ENCODE assay signal across 2 fruit fly cellular contexts in genomic region chrX:1900123-1900818, dm6.
TF ChIP-seq lines count a peak whose summit lies in the region.

Gene arm, minus strand, starts transcription at chrX:1900646.

TF ChIP-seq in whole organism, embryonic, 481 proteins besides CTCF, POLR2A, EP300 and RAD21 (continued from another document):
- TF ChIP-seq knrl (GFP tag; IDR thresholded peaks at IDR 0.05; lab: Robert Waterston, UW; ENCODE audit: partially characterized antibody) = 0 out of 3 replicates have a peak, but pooled peaks have one; percentile 11
- no peak for TF ChIP-seq CG8290 (GFP tag; optimal IDR thresholded peaks at IDR 0.05; lab: Kevin White, UChicago)
- no peak for TF ChIP-seq CG8290 (tag; optimal IDR thresholded peaks at IDR 0.05; lab: Kevin White, UChicago)
- TF ChIP-seq HLH4C (GFP tag; IDR thresholded peaks at IDR 0.05; lab: Robert Waterston, UW; ENCODE audit: partially characterized antibody) = peak; percentile 26; the same call in 1 of the 3 replicates
- no peak for TF ChIP-seq BtbVII (GFP tag; optimal IDR thresholded peaks at IDR 0.05; lab: Kevin White, UChicago)
- peak; percentile 11 for TF ChIP-seq lilli (GFP tag; optimal IDR thresholded peaks at IDR 0.05; lab: Kevin White, UChicago)
- no peak for TF ChIP-seq CG7839 (tag; optimal IDR thresholded peaks at IDR 0.05; lab: Kevin White, UChicago)
- TF ChIP-seq Dll (GFP tag; IDR thresholded peaks at IDR 0.05; lab: Robert Waterston, UW; ENCODE audit: partially characterized antibody) = 0 out of 4 replicates have a peak, but pooled peaks have one; percentile 35
- TF ChIP-seq CG30403 (GFP tag; optimal IDR thresholded peaks at IDR 0.05; lab: Kevin White, UChicago) = peak; percentile 21
- peak; percentile 20 for TF ChIP-seq Med (GFP tag; lab: Kevin White, UChicago)
- peak; percentile 19 for TF ChIP-seq CG10267 (tag; optimal IDR thresholded peaks at IDR 0.05; lab: Kevin White, UChicago)
- no peak for TF ChIP-seq CG8924 (tag; optimal IDR thresholded peaks at IDR 0.05; lab: Kevin White, UChicago)
- 0 out of 2 replicates have a peak, but pooled peaks have one; percentile 10 for TF ChIP-seq CG3847 (GFP tag; IDR thresholded peaks at IDR 0.05; lab: Robert Waterston, UW)
- no peak; the same call in 1 of the 2 replicates for TF ChIP-seq CG13287 (GFP tag; IDR thresholded peaks at IDR 0.05; lab: Robert Waterston, UW; ENCODE audit: partially characterized antibody)
- TF ChIP-seq MESR4 (GFP tag; optimal IDR thresholded peaks at IDR 0.05; lab: Kevin White, UChicago) = no peak
- TF ChIP-seq CG4730 (GFP tag; IDR thresholded peaks at IDR 0.05; lab: Robert Waterston, UW) = no peak
- TF ChIP-seq Dip3 (GFP tag; optimal IDR thresholded peaks at IDR 0.05; lab: Kevin White, UChicago) = no peak
- no peak for TF ChIP-seq Myb (GFP tag; optimal IDR thresholded peaks at IDR 0.05; lab: Kevin White, UChicago)
- TF ChIP-seq Blimp-1 (GFP tag; optimal IDR thresholded peaks at IDR 0.05; lab: Kevin White, UChicago) = no peak
- no peak for TF ChIP-seq psq (GFP tag; optimal IDR thresholded peaks at IDR 0.05; lab: Kevin White, UChicago)
- TF ChIP-seq Dref (GFP tag; IDR thresholded peaks at IDR 0.05; lab: Robert Waterston, UW) = peak; percentile 65
- no peak for TF ChIP-seq CG10431 (GFP tag; optimal IDR thresholded peaks at IDR 0.05; lab: Kevin White, UChicago)
- no peak for TF ChIP-seq az2 (GFP tag; optimal IDR thresholded peaks at IDR 0.05; lab: Kevin White, UChicago)
- peak in 1 of 2 experiments; percentile 21 for TF ChIP-seq Pdp1 (GFP tag; optimal IDR thresholded peaks at IDR 0.05; lab: Kevin White, UChicago)
- TF ChIP-seq CG4820 (GFP tag; optimal IDR thresholded peaks at IDR 0.05; lab: Kevin White, UChicago) = peak; percentile 26
- TF ChIP-seq gsb-n (tag; optimal IDR thresholded peaks at IDR 0.05; lab: Kevin White, UChicago) = no peak
- peak; percentile 2 for TF ChIP-seq zfh2 (GFP tag; optimal IDR thresholded peaks at IDR 0.05; lab: Kevin White, UChicago)
- TF ChIP-seq CG17186 (GFP tag; optimal IDR thresholded peaks at IDR 0.05; lab: Kevin White, UChicago) = peak; percentile 61
- TF ChIP-seq jumu (GFP tag; optimal IDR thresholded peaks at IDR 0.05; lab: Kevin White, UChicago) = peak; percentile 10
- no peak for TF ChIP-seq MTF-1 (GFP tag; optimal IDR thresholded peaks at IDR 0.05; lab: Kevin White, UChicago; ENCODE audit: borderline replicate concordance)
- TF ChIP-seq CG12155 (GFP tag; optimal IDR thresholded peaks at IDR 0.05; lab: Kevin White, UChicago) = no peak
- TF ChIP-seq peb (GFP tag; IDR thresholded peaks at IDR 0.05; lab: Robert Waterston, UW) = no peak
- TF ChIP-seq CG17802 (tag; optimal IDR thresholded peaks at IDR 0.05; lab: Kevin White, UChicago) = peak; percentile 24
- 0 out of 2 replicates have a peak, but pooled peaks have one; percentile 42 for TF ChIP-seq CG9932 (GFP tag; IDR thresholded peaks at IDR 0.05; lab: Robert Waterston, UW)
- peak; percentile 26; the same call in 1 of the 2 replicates for TF ChIP-seq amos (GFP tag; IDR thresholded peaks at IDR 0.05; lab: Robert Waterston, UW; ENCODE audit: partially characterized antibody)
- no peak for TF ChIP-seq Atf-2 (GFP tag; optimal IDR thresholded peaks at IDR 0.05; lab: Kevin White, UChicago)
- TF ChIP-seq CG7963 (GFP tag; IDR thresholded peaks at IDR 0.05; lab: Robert Waterston, UW; ENCODE audit: partially characterized antibody) = 0 out of 3 replicates have a peak, but pooled peaks have one; percentile 35
- TF ChIP-seq CG7357 (GFP tag; IDR thresholded peaks at IDR 0.05; lab: Robert Waterston, UW) = no peak
- TF ChIP-seq BEAF-32 (GFP tag; optimal IDR thresholded peaks at IDR 0.05; lab: Kevin White, UChicago) = peak; percentile 56
- TF ChIP-seq CG15514 (GFP tag; optimal IDR thresholded peaks at IDR 0.05; lab: Kevin White, UChicago) = peak; percentile 11
- TF ChIP-seq row (GFP tag; IDR thresholded peaks at IDR 0.05; lab: Robert Waterston, UW) = peak; percentile 38; the same call in 2 of the 3 replicates
- no peak for TF ChIP-seq CG42726 (GFP tag; IDR thresholded peaks at IDR 0.05; lab: Robert Waterston, UW; ENCODE audit: partially characterized antibody)
- peak; percentile 11 for TF ChIP-seq CG2116 (GFP tag; optimal IDR thresholded peaks at IDR 0.05; lab: Kevin White, UChicago)
- peak; percentile 11 for TF ChIP-seq mam (GFP tag; optimal IDR thresholded peaks at IDR 0.05; lab: Kevin White, UChicago)
- TF ChIP-seq gsb (GFP tag; IDR thresholded peaks at IDR 0.05; lab: Robert Waterston, UW) = no peak
- TF ChIP-seq CG11560 (tag; IDR thresholded peaks at IDR 0.05; lab: Robert Waterston, UW) = no peak
- 0 out of 2 replicates have a peak, but pooled peaks have one; percentile 9 for TF ChIP-seq CG32767 (GFP tag; IDR thresholded peaks at IDR 0.05; lab: Robert Waterston, UW)
- peak; percentile 43 for TF ChIP-seq CG2120 (GFP tag; optimal IDR thresholded peaks at IDR 0.05; lab: Kevin White, UChicago)
- no peak for TF ChIP-seq toy (GFP tag; IDR thresholded peaks at IDR 0.05; lab: Robert Waterston, UW)
- no peak for TF ChIP-seq Dbx (GFP tag; IDR thresholded peaks at IDR 0.05; lab: Robert Waterston, UW)
- TF ChIP-seq gfzf (GFP tag; optimal IDR thresholded peaks at IDR 0.05; lab: Kevin White, UChicago) = peak; percentile 16
- no peak for TF ChIP-seq en (GFP tag; optimal IDR thresholded peaks at IDR 0.05; lab: Kevin White, UChicago)
- peak; percentile 6 for TF ChIP-seq CG14710 (tag; optimal IDR thresholded peaks at IDR 0.05; lab: Kevin White, UChicago)
- TF ChIP-seq sqz (GFP tag; optimal IDR thresholded peaks at IDR 0.05; lab: Kevin White, UChicago) = peak; percentile 23
- TF ChIP-seq Dp (GFP tag; optimal IDR thresholded peaks at IDR 0.05; lab: Kevin White, UChicago) = peak; percentile 82
- TF ChIP-seq CG1792 (GFP tag; optimal IDR thresholded peaks at IDR 0.05; lab: Kevin White, UChicago) = no peak
- TF ChIP-seq sens (GFP tag; lab: Kevin White, UChicago) = peak; percentile 61
- TF ChIP-seq Adf1 (GFP tag; IDR thresholded peaks at IDR 0.05; lab: Robert Waterston, UW) = no peak
TF ChIP-seq in whole organism, embryonic: peak in this region for 38.

TF ChIP-seq in whole organism, prepupa, 60 proteins besides CTCF, POLR2A, EP300 and RAD21 (continued from another document):
- TF ChIP-seq spab (GFP tag; optimal IDR thresholded peaks at IDR 0.05; lab: Kevin White, UChicago) = no peak
- TF ChIP-seq Eip78C (GFP tag; lab: Kevin White, UChicago) = peak; percentile 40
- TF ChIP-seq CG1621 (tag; optimal IDR thresholded peaks at IDR 0.05; lab: Kevin White, UChicago) = no peak
- no peak for TF ChIP-seq salr (GFP tag; optimal IDR thresholded peaks at IDR 0.05; lab: Kevin White, UChicago)
